Fruit fly (Drosophila melanogaster): ENCODE data around the gene Mst87F.
A peak's percentile ranks its signal among the peaks of the same experiment; 100 is the strongest.

- TF ChIP-seq CG32121 (GFP tag; IDR thresholded peaks at IDR 0.05) (no peak), CG13204 (GFP tag; optimal IDR thresholded peaks at IDR 0.05) (no peak), gl (tag; optimal IDR thresholded peaks at IDR 0.05) (no peak), EcR (GFP tag; optimal IDR thresholded peaks at IDR 0.05) (no peak), CG15710 (tag; optimal IDR thresholded peaks at IDR 0.05) (peak; percentile 40)
Observed at dm6 chr3R:13799567-13800429, 28.0 kb downstream of the Mst87F start.
